Worm (Caenorhabditis elegans) whole organism, L2 larva: ENCODE results near the gene Y69A2AR.12.

ENCODE experiments used
- C34F6.9 ChIP-seq: fragments of 150-350 bp; optimal IDR thresholded peaks from 2 replicates; lab custom pipeline; 2014; ENCODE audit warnings: missing biosample characterization, missing genetic modification characterization
- F13H6.1 ChIP-seq: sonication (generic microtip); optimal IDR thresholded peaks from 2 replicates; lab custom pipeline; 2016; ENCODE audit warnings: missing genetic modification characterization, missing compliant biosample characterization
- Y55F3AM.14 ChIP-seq: fragments of 200-800 bp; sonication (Bioruptor generic); optimal IDR thresholded peaks from 2 replicates; lab custom pipeline; 2018; ENCODE audit warnings: mild to moderate bottlenecking, missing genetic modification characterization, missing compliant biosample characterization
- ZK546.5 ChIP-seq: sonication (generic microtip); optimal IDR thresholded peaks from 2 replicates; lab custom pipeline; 2017; ENCODE audit warnings: missing biosample characterization, missing genetic modification characterization
- ama-1 ChIP-seq: fragments of 150-350 bp; optimal IDR thresholded peaks from 2 replicates; lab custom pipeline; 2018; ENCODE audit warnings: inconsistent platforms
- ceh-16 ChIP-seq: fragments of 150-350 bp; optimal IDR thresholded peaks from 2 replicates; lab custom pipeline; 2014; ENCODE audit warnings: missing biosample characterization, missing genetic modification characterization
- dmd-4 ChIP-seq: sonication (generic microtip); optimal IDR thresholded peaks from 2 replicates; lab custom pipeline; 2017; ENCODE audit warnings: missing biosample characterization, missing genetic modification characterization
- egl-27 ChIP-seq: sonication (generic microtip); optimal IDR thresholded peaks from 3 replicates; lab custom pipeline; 2017; ENCODE audit warnings: missing biosample characterization, missing genetic modification reagents, missing genetic modification characterization
- elt-1 ChIP-seq: fragments of 150-350 bp; optimal IDR thresholded peaks from 2 replicates; lab custom pipeline; 2014; ENCODE audit warnings: missing biosample characterization, missing genetic modification characterization
- elt-3 ChIP-seq: sonication (generic microtip); optimal IDR thresholded peaks from 2 replicates; lab custom pipeline; 2017; ENCODE audit warnings: missing biosample characterization, missing genetic modification characterization
- fos-1 ChIP-seq: fragments of 150-350 bp; optimal IDR thresholded peaks from 2 replicates; lab custom pipeline; 2014; ENCODE audit warnings: missing biosample characterization, missing genetic modification characterization
- gmeb-1 ChIP-seq: fragments of 150-350 bp; optimal IDR thresholded peaks from 2 replicates; lab custom pipeline; 2014; ENCODE audit warnings: missing biosample characterization, missing genetic modification characterization
- lin-13 ChIP-seq: fragments of 150-350 bp; optimal IDR thresholded peaks from 2 replicates; lab custom pipeline; 2014; ENCODE audit warnings: missing biosample characterization, missing genetic modification reagents, missing genetic modification characterization
- lin-39 ChIP-seq: fragments of 150-350 bp; optimal IDR thresholded peaks from 2 replicates; lab custom pipeline; 2014; ENCODE audit warnings: missing biosample characterization, missing genetic modification reagents, missing genetic modification characterization
- lsy-2 ChIP-seq, 2 experiments: fragments of 150-350 bp in 1 of 2; sonication (generic microtip) in 1 of 2; optimal IDR thresholded peaks; 2 replicates each; lab custom pipeline; 2014 to 2017; ENCODE audit warnings: missing biosample characterization in 2 of 2, missing genetic modification characterization in 2 of 2
- mbf-1 ChIP-seq: sonication (generic microtip); optimal IDR thresholded peaks from 2 replicates; lab custom pipeline; 2017; ENCODE audit warnings: missing biosample characterization, missing genetic modification characterization
- nhr-10 ChIP-seq: sonication (generic microtip); optimal IDR thresholded peaks from 2 replicates; lab custom pipeline; 2017; ENCODE audit warnings: missing biosample characterization, missing genetic modification characterization
- nhr-11 ChIP-seq: fragments of 150-350 bp; optimal IDR thresholded peaks from 2 replicates; lab custom pipeline; 2014; ENCODE audit warnings: missing biosample characterization, missing genetic modification characterization
- nhr-12 ChIP-seq: fragments of 150-350 bp; optimal IDR thresholded peaks from 2 replicates; lab custom pipeline; 2014; ENCODE audit warnings: missing biosample characterization, missing genetic modification characterization
- nhr-129 ChIP-seq: fragments of 150-350 bp; optimal IDR thresholded peaks from 2 replicates; lab custom pipeline; 2014; ENCODE audit warnings: missing biosample characterization, missing genetic modification characterization
- nhr-21 ChIP-seq: fragments of 150-350 bp; optimal IDR thresholded peaks from 2 replicates; lab custom pipeline; 2014; ENCODE audit warnings: missing biosample characterization, missing genetic modification characterization
- nhr-23 ChIP-seq: fragments of 150-350 bp; optimal IDR thresholded peaks from 2 replicates; lab custom pipeline; 2014; ENCODE audit warnings: missing biosample characterization, missing genetic modification reagents, missing genetic modification characterization
- nhr-237 ChIP-seq: fragments of 150-350 bp; optimal IDR thresholded peaks from 2 replicates; lab custom pipeline; 2014; ENCODE audit warnings: missing biosample characterization, missing genetic modification characterization
- nhr-6 ChIP-seq: fragments of 150-350 bp; optimal IDR thresholded peaks from 2 replicates; lab custom pipeline; 2014; ENCODE audit warnings: missing biosample characterization, missing genetic modification characterization
- nhr-77 ChIP-seq: fragments of 150-350 bp; optimal IDR thresholded peaks from 2 replicates; lab custom pipeline; 2014; ENCODE audit warnings: missing biosample characterization, missing genetic modification characterization
- peb-1 ChIP-seq: fragments of 150-350 bp; optimal IDR thresholded peaks from 2 replicates; lab custom pipeline; 2014; ENCODE audit warnings: missing biosample characterization, missing genetic modification characterization
- skn-1 ChIP-seq: sonication (generic microtip); optimal IDR thresholded peaks from 2 replicates; lab custom pipeline; 2017; ENCODE audit warnings: missing biosample characterization, missing genetic modification characterization
- sma-3 ChIP-seq: sonication (generic microtip); optimal IDR thresholded peaks from 2 replicates; lab custom pipeline; 2016; ENCODE audit warnings: missing genetic modification reagents, missing genetic modification characterization, missing compliant biosample characterization
- sma-9 ChIP-seq, 2 experiments: fragments of 150-350 bp in 1 of 2; sonication (generic microtip) in 1 of 2; optimal IDR thresholded peaks; 2 replicates each; lab custom pipeline; 2014 to 2016; ENCODE audit warnings: missing genetic modification characterization in 2 of 2, mild to moderate bottlenecking in 1 of 2, missing biosample characterization in 1 of 2, missing compliant biosample characterization in 1 of 2, missing genetic modification reagents in 1 of 2, moderate library complexity in 1 of 2
- snpc-4 ChIP-seq: fragments of 150-350 bp; optimal IDR thresholded peaks from 2 replicates; lab custom pipeline; 2014; ENCODE audit warnings: missing biosample characterization, missing genetic modification characterization
- unc-39 ChIP-seq: fragments of 150-350 bp; optimal IDR thresholded peaks from 2 replicates; lab custom pipeline; 2014; ENCODE audit warnings: missing biosample characterization, missing genetic modification characterization
- unc-55 ChIP-seq: fragments of 150-350 bp; sonication (generic microtip); optimal IDR thresholded peaks from 3 replicates; lab custom pipeline; 2014; ENCODE audit warnings: missing biosample characterization, missing genetic modification reagents, missing genetic modification characterization
- ztf-1 ChIP-seq: fragments of 200-800 bp; sonication (Bioruptor generic); conservative IDR thresholded peaks from 2 replicates; pipeline ENCODE4 v1.3.6; 2022; ENCODE audit warnings: missing genetic modification characterization, missing compliant biosample characterization
- ztf-11 ChIP-seq: sonication (generic microtip); optimal IDR thresholded peaks from 2 replicates; lab custom pipeline; 2017; ENCODE audit warnings: missing biosample characterization, missing genetic modification characterization
- ztf-4 ChIP-seq: fragments of 150-350 bp; optimal IDR thresholded peaks from 2 replicates; lab custom pipeline; 2014; ENCODE audit warnings: missing biosample characterization, missing genetic modification characterization

The Y69A2AR.12 gene

ce11 chrIV:2568267-2568666, at the start of gene Y69A2AR.12, which contains the start of gene Y69A2AR.25:
Gene Y69A2AR.12, plus strand, starts transcription at chrIV:2568614.
Gene Y69A2AR.25, minus strand, starts transcription at chrIV:2568367.
- TF ChIP-seq elt-1, result no peak
- no peak for TF ChIP-seq dmd-4 (tag; lab: Kevin White, UChicago)
- no peak for TF ChIP-seq ceh-16 (tag; lab: Kevin White, UChicago)
- TF ChIP-seq nhr-237 (tag; lab: Kevin White, UChicago), result no peak
- no peak for TF ChIP-seq ztf-11 (tag; lab: Kevin White, UChicago)
- no peak for TF ChIP-seq F13H6.1
- no peak for TF ChIP-seq snpc-4 (tag; lab: Kevin White, UChicago)
- TF ChIP-seq nhr-6 (tag; lab: Kevin White, UChicago), result no peak
- TF ChIP-seq nhr-10 (tag; lab: Kevin White, UChicago), result no peak
- no peak for TF ChIP-seq nhr-77 (tag; lab: Kevin White, UChicago)
- no peak for TF ChIP-seq sma-3
- no peak for TF ChIP-seq lsy-2 (tag; optimal IDR thresholded peaks at IDR 0.05; lab: Kevin White, UChicago)

DNA sequence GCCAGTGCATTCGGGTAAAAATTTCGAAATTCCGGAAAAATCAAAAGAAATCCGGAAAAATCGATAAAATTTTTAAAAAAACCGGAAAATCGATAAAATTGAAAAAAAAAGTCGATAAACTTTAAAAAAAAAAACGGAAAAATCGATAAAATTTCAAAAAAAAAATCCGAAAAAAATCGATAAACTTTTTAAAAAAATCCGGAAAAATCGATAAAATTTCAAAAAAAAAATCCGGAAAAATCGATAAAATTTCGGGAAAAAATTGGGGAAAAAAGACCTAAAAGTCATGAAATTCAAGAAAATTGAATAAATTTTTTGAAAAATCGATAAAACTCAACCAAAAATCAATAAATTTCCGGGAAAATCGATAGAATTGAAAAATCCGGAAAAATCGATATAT, 41.6 kb upstream of the Y69A2AR.12 start:
- TF ChIP-seq gmeb-1 (tag; lab: Kevin White, UChicago) (no peak), nhr-11 (tag; lab: Kevin White, UChicago) (no peak), ztf-4 (tag; lab: Kevin White, UChicago) (no peak), peb-1 (tag; lab: Kevin White, UChicago) (no peak), ZK546.5 (tag; lab: Kevin White, UChicago) (no peak), lin-13 (GFP tag; lab: Kevin White, UChicago) (no peak)

- TF ChIP-seq nhr-23 (tag; lab: Kevin White, UChicago), result no peak
- TF ChIP-seq Y55F3AM.14, result no peak
- TF ChIP-seq nhr-129 (tag; lab: Kevin White, UChicago), result no peak
- TF ChIP-seq F13H6.1, result no peak
- TF ChIP-seq gmeb-1 (tag; lab: Kevin White, UChicago), result no peak
- no peak for TF ChIP-seq dmd-4 (tag; lab: Kevin White, UChicago)
- TF ChIP-seq lsy-2 (tag; optimal IDR thresholded peaks at IDR 0.05; lab: Kevin White, UChicago), result no peak
- TF ChIP-seq sma-9 (GFP tag; optimal IDR thresholded peaks at IDR 0.05; lab: Kevin White, UChicago), result no peak
- no peak for TF ChIP-seq sma-9 (tag; optimal IDR thresholded peaks at IDR 0.05; lab: Kevin White, UChicago)
- no peak for TF ChIP-seq egl-27 (tag; lab: Kevin White, UChicago)
- TF ChIP-seq C34F6.9 (tag; lab: Kevin White, UChicago), result no peak
- no peak for TF ChIP-seq ztf-4 (tag; lab: Kevin White, UChicago)
- no peak for TF ChIP-seq elt-3 (tag; lab: Kevin White, UChicago)
- TF ChIP-seq peb-1 (tag; lab: Kevin White, UChicago), result no peak
- no peak for TF ChIP-seq nhr-21 (tag; lab: Kevin White, UChicago)
- no peak for TF ChIP-seq ztf-1 (GFP tag; lab: Robert Waterston, UW)
- TF ChIP-seq ceh-16 (tag; lab: Kevin White, UChicago), result no peak
Observed at ce11 chrIV:2529281-2529680, 39.1 kb upstream of the Y69A2AR.12 start.

- TF ChIP-seq gmeb-1 (tag; lab: Kevin White, UChicago) (no peak), ama-1 (lab: Kevin White, UChicago) (no peak), nhr-12 (no peak), sma-3 (no peak), nhr-10 (tag; lab: Kevin White, UChicago) (no peak), unc-39 (no peak), fos-1 (tag; lab: Kevin White, UChicago) (no peak), Y55F3AM.14 (no peak), ceh-16 (tag; lab: Kevin White, UChicago) (no peak), nhr-129 (tag; lab: Kevin White, UChicago) (no peak), peb-1 (tag; lab: Kevin White, UChicago) (no peak), nhr-11 (tag; lab: Kevin White, UChicago) (no peak)
- TF ChIP-seq, all 48 proteins: peak for 0
Observed at ce11 chrIV:2530285-2530684, 38.1 kb upstream of the Y69A2AR.12 start.

DNA sequence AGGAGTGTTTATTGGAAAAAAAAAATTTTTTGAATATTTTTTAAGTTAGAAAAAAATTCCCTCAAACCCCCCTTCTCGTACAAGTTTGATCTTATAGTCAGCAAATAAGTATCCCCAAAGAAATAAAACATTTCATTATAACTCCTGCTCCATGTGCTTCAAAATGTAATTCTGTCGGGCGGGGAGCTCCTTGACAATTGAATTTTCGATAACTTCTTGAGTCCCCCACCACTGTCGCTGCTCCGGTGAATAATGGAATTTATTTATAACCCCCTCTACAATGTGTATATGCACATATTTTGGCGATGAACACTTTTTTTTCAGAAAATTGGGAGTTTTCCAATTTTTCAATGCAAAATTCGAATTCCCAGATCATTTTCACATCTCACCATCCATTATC, 30.7 kb upstream of the Y69A2AR.12 start:
- no peak for TF ChIP-seq unc-55 (GFP tag; lab: Kevin White, UChicago)
- TF ChIP-seq skn-1 (tag; lab: Kevin White, UChicago), result no peak
- TF ChIP-seq sma-9 (GFP tag; optimal IDR thresholded peaks at IDR 0.05; lab: Kevin White, UChicago), result no peak
- TF ChIP-seq sma-9 (tag; optimal IDR thresholded peaks at IDR 0.05; lab: Kevin White, UChicago), result no peak
- TF ChIP-seq ztf-1 (GFP tag; lab: Robert Waterston, UW), result no peak
- TF ChIP-seq F13H6.1, result no peak
- TF ChIP-seq lin-13 (GFP tag; lab: Kevin White, UChicago), result no peak
- no peak for TF ChIP-seq mbf-1 (tag; lab: Kevin White, UChicago)
- no peak for TF ChIP-seq elt-1
- no peak for TF ChIP-seq ztf-11 (tag; lab: Kevin White, UChicago)
- TF ChIP-seq unc-39, result no peak
- TF ChIP-seq lin-39 (tag; lab: Kevin White, UChicago), result no peak
- TF ChIP-seq ama-1 (lab: Kevin White, UChicago), result no peak
- TF ChIP-seq nhr-77 (tag; lab: Kevin White, UChicago), result no peak
- TF ChIP-seq, all 48 proteins: peak for 0
